Worm (Caenorhabditis elegans): ENCODE results near the gene dec-7.

The dec-7 gene

ce11 chrIII:9964416-9964815 lies 32.2 kb downstream of the dec-7 start:
- TF ChIP-seq R02D3.7 (tag; optimal IDR thresholded peaks at IDR 0.05) (no peak), blmp-1 (tag; optimal IDR thresholded peaks at IDR 0.05; ENCODE audit: insufficient read depth) (no peak), lsy-2 (tag; optimal IDR thresholded peaks at IDR 0.05) (no peak), nhr-21 (tag; optimal IDR thresholded peaks at IDR 0.05) (no peak), gmeb-1 (tag; optimal IDR thresholded peaks at IDR 0.05) (no peak), ZK546.5 (tag; optimal IDR thresholded peaks at IDR 0.05) (no peak), aly-2 (tag; optimal IDR thresholded peaks at IDR 0.05) (no peak), unc-55 (GFP tag; optimal IDR thresholded peaks at IDR 0.05) (no peak), ama-1 (optimal IDR thresholded peaks at IDR 0.05) (no peak), lin-13 (GFP tag; optimal IDR thresholded peaks at IDR 0.05) (no peak), sma-9 (GFP tag; optimal IDR thresholded peaks at IDR 0.05) (no peak), sma-9 (tag; optimal IDR thresholded peaks at IDR 0.05) (no peak), nhr-11 (tag; optimal IDR thresholded peaks at IDR 0.05) (no peak), ztf-4 (tag; optimal IDR thresholded peaks at IDR 0.05) (no peak)

ce11 chrIII:9965444-9965843 lies 33.2 kb downstream of the dec-7 start:
- TF ChIP-seq peb-1 (tag; optimal IDR thresholded peaks at IDR 0.05): no peak

ce11 chrIII:9969371-9969770 lies 37.2 kb downstream of the dec-7 start:
- TF ChIP-seq unc-55 (GFP tag; optimal IDR thresholded peaks at IDR 0.05) (no peak), nhr-11 (tag; optimal IDR thresholded peaks at IDR 0.05) (no peak), nhr-25 (tag; optimal IDR thresholded peaks at IDR 0.05) (no peak), nhr-6 (tag; optimal IDR thresholded peaks at IDR 0.05) (no peak), ztf-4 (tag; optimal IDR thresholded peaks at IDR 0.05) (no peak), nhr-10 (tag; optimal IDR thresholded peaks at IDR 0.05) (no peak), lsy-2 (tag; optimal IDR thresholded peaks at IDR 0.05) (no peak), R02D3.7 (tag; optimal IDR thresholded peaks at IDR 0.05) (no peak), sma-9 (GFP tag; optimal IDR thresholded peaks at IDR 0.05) (no peak), sma-9 (tag; optimal IDR thresholded peaks at IDR 0.05) (no peak), peb-1 (tag; optimal IDR thresholded peaks at IDR 0.05) (no peak), fos-1 (tag; optimal IDR thresholded peaks at IDR 0.05) (no peak), nhr-23 (tag; optimal IDR thresholded peaks at IDR 0.05) (no peak), nhr-21 (tag; optimal IDR thresholded peaks at IDR 0.05) (no peak)

- TF ChIP-seq mbf-1 (tag; optimal IDR thresholded peaks at IDR 0.05): no peak
- TF ChIP-seq lin-13 (GFP tag; optimal IDR thresholded peaks at IDR 0.05): no peak
These were observed 40.1 kb downstream of the dec-7 start for ce11 chrIII:9972192-9972811.

- TF ChIP-seq ceh-82 (tag; optimal IDR thresholded peaks at IDR 0.05) (no peak), elt-3 (tag; optimal IDR thresholded peaks at IDR 0.05) (no peak), C34F6.9 (tag; optimal IDR thresholded peaks at IDR 0.05) (no peak), ztf-1 (GFP tag; conservative IDR thresholded peaks at IDR 0.05) (no peak), nhr-21 (tag; optimal IDR thresholded peaks at IDR 0.05) (no peak), alr-1 (tag; optimal IDR thresholded peaks at IDR 0.05) (no peak), lin-13 (GFP tag; optimal IDR thresholded peaks at IDR 0.05) (no peak), nhr-25 (tag; optimal IDR thresholded peaks at IDR 0.05) (no peak), blmp-1 (tag; optimal IDR thresholded peaks at IDR 0.05; ENCODE audit: insufficient read depth) (no peak), lin-39 (tag; optimal IDR thresholded peaks at IDR 0.05) (no peak), skn-1 (tag; optimal IDR thresholded peaks at IDR 0.05) (no peak), nhr-23 (tag; optimal IDR thresholded peaks at IDR 0.05) (no peak), zag-1 (tag; optimal IDR thresholded peaks at IDR 0.05) (no peak), mab-5 (tag; optimal IDR thresholded peaks at IDR 0.05) (no peak), nhr-11 (tag; optimal IDR thresholded peaks at IDR 0.05) (no peak), nhr-6 (tag; optimal IDR thresholded peaks at IDR 0.05) (no peak)
These were observed 41.6 kb downstream of the dec-7 start, which contains the start of gene R10E12.2 for ce11 chrIII:9973765-9974164. TSS of gene R10E12.2 (minus strand) at chrIII:9973865.

- no peak for TF ChIP-seq sma-3 (GFP tag; optimal IDR thresholded peaks at IDR 0.05)
- no peak for TF ChIP-seq nhr-6 (tag; optimal IDR thresholded peaks at IDR 0.05)
- no peak for TF ChIP-seq sem-4 (tag; optimal IDR thresholded peaks at IDR 0.05)
- TF ChIP-seq lin-39 (tag; optimal IDR thresholded peaks at IDR 0.05): no peak
- no peak for TF ChIP-seq lin-11 (tag; optimal IDR thresholded peaks at IDR 0.05)
- no peak for TF ChIP-seq nhr-23 (tag; optimal IDR thresholded peaks at IDR 0.05)
- no peak for TF ChIP-seq unc-62 (GFP tag; optimal IDR thresholded peaks at IDR 0.05)
- no peak for TF ChIP-seq elt-1 (tag; optimal IDR thresholded peaks at IDR 0.05)
- TF ChIP-seq snpc-4 (tag; optimal IDR thresholded peaks at IDR 0.05): no peak
- TF ChIP-seq ztf-1 (GFP tag; conservative IDR thresholded peaks at IDR 0.05): no peak
- no peak for TF ChIP-seq ceh-16 (tag; optimal IDR thresholded peaks at IDR 0.05)
- no peak for TF ChIP-seq alr-1 (tag; optimal IDR thresholded peaks at IDR 0.05)
- no peak for TF ChIP-seq ztf-11 (tag; optimal IDR thresholded peaks at IDR 0.05)
- TF ChIP-seq nhr-129 (tag; optimal IDR thresholded peaks at IDR 0.05): no peak
- TF ChIP-seq nhr-11 (tag; optimal IDR thresholded peaks at IDR 0.05): no peak
- TF ChIP-seq gmeb-1 (tag; optimal IDR thresholded peaks at IDR 0.05): no peak
- no peak for TF ChIP-seq Y55F3AM.14 (GFP tag; optimal IDR thresholded peaks at IDR 0.05)
These were observed 50.0 kb downstream of the dec-7 start for ce11 chrIII:9982119-9982642.

Measured in whole organism, L2 larva.